Worm (Caenorhabditis elegans): ENCODE data around the gene Y22F5A.11.

Y22F5A.11 gene

DNA sequence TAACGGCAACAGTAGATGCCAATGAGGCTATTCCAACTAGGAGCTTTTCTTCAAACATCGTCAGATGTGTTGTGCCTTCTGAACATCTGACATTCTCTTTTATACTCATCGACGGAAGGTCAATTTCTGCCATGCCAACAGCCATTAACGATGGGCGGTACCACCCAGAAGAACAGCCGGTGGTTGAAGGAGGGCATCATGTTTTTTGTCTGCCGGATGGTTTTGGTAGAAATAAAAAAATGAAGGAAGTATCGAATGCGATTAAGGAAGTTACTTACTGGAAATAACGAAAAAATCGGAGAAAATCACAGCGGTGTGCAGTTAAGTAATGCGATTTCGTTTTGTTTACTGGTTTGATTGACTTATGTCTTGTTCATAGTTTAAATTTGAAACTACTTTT, 19.1 kb upstream of the Y22F5A.11 start, which contains the start of gene col-150 (continued):
- TF ChIP-seq mes-2 (tag; optimal IDR thresholded peaks at IDR 0.05; ENCODE audit: poor library complexity, severe bottlenecking) (no peak), lin-29 (GFP tag; IDR thresholded peaks at IDR 0.05) (no peak)

DNA sequence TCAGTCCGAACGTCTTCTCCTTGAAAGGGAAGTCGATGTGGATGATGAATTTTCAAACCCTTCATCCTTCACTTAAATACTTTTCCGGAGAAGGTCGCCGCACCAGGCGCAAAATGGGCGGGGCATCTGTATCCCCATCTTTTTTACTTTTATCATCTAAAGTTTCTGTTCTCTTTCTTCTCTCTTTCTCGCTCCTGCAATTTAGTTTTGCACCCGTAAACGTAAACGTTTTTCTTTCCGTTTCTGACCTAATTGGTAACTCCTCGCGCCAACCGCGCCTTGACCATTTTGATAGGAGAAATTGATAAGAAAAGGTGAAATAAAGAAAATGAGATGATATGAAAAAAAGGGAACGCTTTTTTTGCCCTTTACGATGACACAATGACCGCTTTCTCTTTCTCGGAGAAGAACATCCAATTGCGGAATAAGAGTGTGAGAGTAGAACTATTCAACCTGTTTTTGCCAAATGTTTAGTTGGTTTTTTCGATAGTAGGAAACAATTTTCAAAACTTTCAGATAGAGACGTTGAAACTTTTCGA, 17.4 kb upstream of the Y22F5A.11 start, which contains the start of gene col-149:
col-149 (minus strand) TSS at position 51 of the 539 bp plus-strand sequence.
- TF ChIP-seq ceh-44 (GFP tag; IDR thresholded peaks at IDR 0.05) (no peak), mxl-3 (GFP tag; optimal IDR thresholded peaks at IDR 0.05) (peak; percentile 59), hlh-30 (tag; optimal IDR thresholded peaks at IDR 0.05; ENCODE audit: insufficient read depth) (no peak), F37D6.2 (tag; optimal IDR thresholded peaks at IDR 0.05) (no peak), fos-1 (tag; optimal IDR thresholded peaks at IDR 0.05) (no peak), D1046.2 (GFP tag; IDR thresholded peaks at IDR 0.05) (peak; percentile 6; the same call in 1 of the 2 replicates), unc-62 (GFP tag; optimal IDR thresholded peaks at IDR 0.05 in 1 of 2) (peak in 1 of 2 experiments; percentile 62), unc-62 (tag; optimal IDR thresholded peaks at IDR 0.05) (no peak), lin-15B (tag; optimal IDR thresholded peaks at IDR 0.05) (no peak), nhr-111 (GFP tag; optimal IDR thresholded peaks at IDR 0.05) (no peak), aly-2 (tag; optimal IDR thresholded peaks at IDR 0.05) (no peak), ceh-32 (tag; optimal IDR thresholded peaks at IDR 0.05; ENCODE audit: poor library complexity) (no peak), ceh-82 (tag; optimal IDR thresholded peaks at IDR 0.05) (no peak), snpc-4 (tag; optimal IDR thresholded peaks at IDR 0.05) (no peak), F26F4.8 (GFP tag; conservative IDR thresholded peaks at IDR 0.05) (no peak), gei-8 (GFP tag; optimal IDR thresholded peaks at IDR 0.05) (no peak), nhr-25 (tag; optimal IDR thresholded peaks at IDR 0.05; ENCODE audit: borderline replicate concordance, insufficient read depth) (no peak), hlh-11 (tag; optimal IDR thresholded peaks at IDR 0.05) (peak; percentile 51), nhr-28 (tag; optimal IDR thresholded peaks at IDR 0.05) (peak; percentile 81), madf-5 (GFP tag; IDR thresholded peaks at IDR 0.05) (no peak), lin-38 (GFP tag; IDR thresholded peaks at IDR 0.05) (no peak), daf-8 (GFP tag; IDR thresholded peaks at IDR 0.05) (no peak), nhr-77 (tag; optimal IDR thresholded peaks at IDR 0.05) (no peak), aha-1 (tag) (peak; percentile 26), pqm-1 (tag; optimal IDR thresholded peaks at IDR 0.05) (peak; percentile 66), cey-2 (tag; optimal IDR thresholded peaks at IDR 0.05; ENCODE audit: borderline replicate concordance, insufficient read depth) (peak; percentile 3), Y48G9A.11 (GFP tag; IDR thresholded peaks at IDR 0.05) (no peak), nhr-237 (tag; optimal IDR thresholded peaks at IDR 0.05) (no peak), pha-4 (GFP tag; IDR thresholded peaks at IDR 0.05) (no peak), pha-4 (tag; optimal IDR thresholded peaks at IDR 0.05) (no peak), F44E2.7 (GFP tag; IDR thresholded peaks at IDR 0.05) (no peak)

DNA sequence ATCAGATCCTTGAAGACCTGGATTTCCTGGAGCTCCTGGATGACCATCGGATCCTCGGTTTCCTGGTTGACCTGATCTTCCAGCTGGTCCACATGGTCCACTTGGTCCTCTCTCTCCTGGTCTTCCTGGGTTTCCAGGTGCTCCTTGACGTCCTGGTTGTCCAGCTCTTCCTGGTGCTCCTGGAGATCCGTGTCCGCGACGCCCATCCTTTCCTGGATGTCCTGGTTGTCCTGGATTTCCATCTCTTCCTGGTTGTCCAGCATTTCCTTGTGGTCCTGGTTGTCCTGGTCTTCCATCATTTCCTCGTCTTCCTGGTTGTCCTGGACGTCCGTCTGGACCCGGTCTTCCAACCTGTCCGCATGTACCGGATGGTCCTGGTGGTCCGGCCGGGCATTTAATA, 16.4 kb upstream of the Y22F5A.11 start:
- TF ChIP-seq aha-1 (tag), result peak; percentile 14
- no peak for TF ChIP-seq zag-1 (tag; optimal IDR thresholded peaks at IDR 0.05)
- peak; percentile 76; the same call in 1 of the 2 replicates for TF ChIP-seq set-16 (GFP tag; IDR thresholded peaks at IDR 0.05)

DNA sequence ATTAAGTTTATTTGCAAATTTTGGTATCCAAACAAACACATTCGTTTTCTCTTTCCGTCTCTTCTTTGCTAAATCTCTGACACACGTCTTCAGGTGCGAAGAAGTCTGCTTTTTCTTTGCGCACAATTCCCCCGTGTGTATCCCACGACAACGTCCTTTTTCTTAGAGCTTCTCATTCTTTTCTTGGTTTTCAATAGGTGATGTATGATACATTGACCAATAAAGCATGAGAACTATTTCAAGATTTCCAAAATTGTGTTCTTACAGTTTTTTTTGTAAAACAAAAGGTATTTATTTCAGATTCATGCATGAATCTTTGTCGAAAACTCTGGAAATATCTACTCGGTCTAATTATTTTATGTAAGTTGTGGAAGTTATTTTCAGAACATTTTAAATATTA, 14.3 kb upstream of the Y22F5A.11 start, which contains the start of gene B0024.15:
B0024.15 (plus strand) TSS at position 301 of the 400 bp plus-strand sequence.
- TF ChIP-seq ceh-82 (tag; optimal IDR thresholded peaks at IDR 0.05), result no peak
- peak; percentile 47 for TF ChIP-seq aha-1 (tag)

DNA sequence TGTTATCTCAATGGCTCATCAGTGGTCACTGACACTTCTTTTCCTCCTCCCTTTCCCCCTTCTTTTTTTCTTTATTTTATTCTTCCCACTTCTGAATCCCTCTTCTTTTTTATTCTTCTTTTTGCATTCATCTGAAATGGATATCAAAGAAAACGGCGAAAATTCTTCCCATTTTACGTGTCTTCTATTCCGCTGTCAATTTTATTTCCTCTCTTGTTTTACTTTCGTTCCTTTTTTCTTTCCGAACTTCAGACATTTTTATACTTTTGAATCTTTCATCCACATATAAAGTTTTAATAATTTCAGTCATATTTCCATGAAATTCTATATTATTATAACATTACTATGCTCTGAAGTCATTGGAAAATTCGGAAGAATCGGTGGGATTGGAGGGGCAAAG, 11.8 kb upstream of the Y22F5A.11 start, which contains the start of gene B0024.3:
B0024.3 (plus strand) TSS at position 301 of the 400 bp plus-strand sequence.
- TF ChIP-seq egl-43 (GFP tag; IDR thresholded peaks at IDR 0.05) (no peak), ceh-28 (tag; optimal IDR thresholded peaks at IDR 0.05) (no peak), ceh-44 (GFP tag; IDR thresholded peaks at IDR 0.05) (no peak), mxl-2 (GFP tag; conservative IDR thresholded peaks at IDR 0.05) (no peak), nhr-28 (tag; optimal IDR thresholded peaks at IDR 0.05) (no peak), T26A8.4 (GFP tag; IDR thresholded peaks at IDR 0.05) (no peak), duxl-1 (tag; optimal IDR thresholded peaks at IDR 0.05; ENCODE audit: poor library complexity) (no peak), ctbp-1 (GFP tag; IDR thresholded peaks at IDR 0.05) (no peak), Y75B8A.6 (GFP tag; IDR thresholded peaks at IDR 0.05) (no peak)

Measured in whole organism, L4 larva.